Worm (Caenorhabditis elegans): ENCODE measurements around the gene lido-11.

lido-11 gene

ce11 chrII:2962531-2963164, 41.1 kb upstream of the lido-11 start (continued):
- no peak for TF ChIP-seq C34B4.2 (tag; optimal IDR thresholded peaks at IDR 0.05)
- TF ChIP-seq fkh-8 (tag; optimal IDR thresholded peaks at IDR 0.05), result peak; percentile 29
- no peak for TF ChIP-seq hlh-4 (tag; optimal IDR thresholded peaks at IDR 0.05)
- TF ChIP-seq ceh-90 (tag; optimal IDR thresholded peaks at IDR 0.05), result no peak
- TF ChIP-seq ztf-11 (tag; optimal IDR thresholded peaks at IDR 0.05), result no peak
- TF ChIP-seq C04F5.9 (tag; optimal IDR thresholded peaks at IDR 0.05), result no peak
- no peak for TF ChIP-seq elt-3 (tag; optimal IDR thresholded peaks at IDR 0.05)
- no peak for TF ChIP-seq hlh-17 (GFP tag; optimal IDR thresholded peaks at IDR 0.05; ENCODE audit: borderline replicate concordance)
- no peak for TF ChIP-seq ztf-4 (tag; optimal IDR thresholded peaks at IDR 0.05)
- TF ChIP-seq isw-1 (GFP tag; IDR thresholded peaks at IDR 0.05), result peak; percentile 40; the same call in 1 of the 2 replicates
- TF ChIP-seq grh-1 (GFP tag; IDR thresholded peaks at IDR 0.05), result no peak
- TF ChIP-seq nhr-12 (tag; optimal IDR thresholded peaks at IDR 0.05), result no peak
- no peak for TF ChIP-seq tlp-1 (tag; optimal IDR thresholded peaks at IDR 0.05)
- no peak for TF ChIP-seq hpl-2 (GFP tag; optimal IDR thresholded peaks at IDR 0.05)
- TF ChIP-seq nhr-76 (tag; optimal IDR thresholded peaks at IDR 0.05), result no peak
- no peak for TF ChIP-seq lir-3 (tag; optimal IDR thresholded peaks at IDR 0.05; ENCODE audit: poor library complexity)
- TF ChIP-seq zip-4 (GFP tag; optimal IDR thresholded peaks at IDR 0.05), result no peak
- no peak for TF ChIP-seq lin-13 (GFP tag; optimal IDR thresholded peaks at IDR 0.05)
- no peak for TF ChIP-seq Y116A8C.19 (tag; optimal IDR thresholded peaks at IDR 0.05; ENCODE audit: borderline replicate concordance)
- TF ChIP-seq vab-15 (tag; optimal IDR thresholded peaks at IDR 0.05), result no peak
- no peak for TF ChIP-seq nhr-11 (tag; optimal IDR thresholded peaks at IDR 0.05)
- 0 out of 2 replicates have a peak, but pooled peaks have one; percentile 32 for TF ChIP-seq mab-9 (GFP tag; IDR thresholded peaks at IDR 0.05)
- TF ChIP-seq lin-35 (GFP tag; optimal IDR thresholded peaks at IDR 0.05), result peak in 1 of 2 experiments; percentile 31
- TF ChIP-seq skn-1 (tag; optimal IDR thresholded peaks at IDR 0.05), result no peak
- TF ChIP-seq sox-4 (tag; optimal IDR thresholded peaks at IDR 0.05), result no peak
- no peak for TF ChIP-seq snpc-4 (tag; optimal IDR thresholded peaks at IDR 0.05)
- no peak for TF ChIP-seq fkh-4 (tag; optimal IDR thresholded peaks at IDR 0.05; ENCODE audit: borderline replicate concordance)
- no peak for TF ChIP-seq efl-3 (GFP tag; optimal IDR thresholded peaks at IDR 0.05)
- TF ChIP-seq lsy-2 (tag; optimal IDR thresholded peaks at IDR 0.05), result peak in 1 of 2 experiments; percentile 28
- TF ChIP-seq unc-86 (tag; optimal IDR thresholded peaks at IDR 0.05), result peak; percentile 69
- no peak for TF ChIP-seq ceh-63 (GFP tag; optimal IDR thresholded peaks at IDR 0.05)
- no peak for TF ChIP-seq dpl-1 (GFP tag; optimal IDR thresholded peaks at IDR 0.05)
- no peak for TF ChIP-seq unc-62 (GFP tag; optimal IDR thresholded peaks at IDR 0.05)
- no peak for TF ChIP-seq elt-2 (tag; optimal IDR thresholded peaks at IDR 0.05)
- peak; percentile 38 for TF ChIP-seq tbx-2 (tag; optimal IDR thresholded peaks at IDR 0.05)
- TF ChIP-seq nhr-20 (tag; optimal IDR thresholded peaks at IDR 0.05), result peak; percentile 71
- TF ChIP-seq rnt-1 (tag; optimal IDR thresholded peaks at IDR 0.05), result no peak
- peak; percentile 53 for TF ChIP-seq swsn-7 (tag; optimal IDR thresholded peaks at IDR 0.05)
- no peak for TF ChIP-seq sup-37 (GFP tag; optimal IDR thresholded peaks at IDR 0.05)

- TF ChIP-seq nhr-84 (tag; optimal IDR thresholded peaks at IDR 0.05) (no peak), ztf-11 (tag; optimal IDR thresholded peaks at IDR 0.05) (no peak), ceh-8 (GFP tag; optimal IDR thresholded peaks at IDR 0.05) (no peak), mep-1 (tag; optimal IDR thresholded peaks at IDR 0.05) (no peak), elt-3 (tag; optimal IDR thresholded peaks at IDR 0.05) (no peak), C16A3.4 (tag; optimal IDR thresholded peaks at IDR 0.05) (no peak), nhr-237 (tag; optimal IDR thresholded peaks at IDR 0.05) (no peak), nhr-71 (tag; optimal IDR thresholded peaks at IDR 0.05) (no peak), unc-130 (tag; optimal IDR thresholded peaks at IDR 0.05) (no peak)
Observed at ce11 chrII:2963619-2964018, 40.1 kb upstream of the lido-11 start.

All from whole organism, L1 larva.